Worm (Caenorhabditis elegans): Measurements from ENCODE around the gene C08G5.7.
A peak's percentile ranks its signal among the peaks of the same experiment; 100 is the strongest.

C08G5.7 gene

DNA sequence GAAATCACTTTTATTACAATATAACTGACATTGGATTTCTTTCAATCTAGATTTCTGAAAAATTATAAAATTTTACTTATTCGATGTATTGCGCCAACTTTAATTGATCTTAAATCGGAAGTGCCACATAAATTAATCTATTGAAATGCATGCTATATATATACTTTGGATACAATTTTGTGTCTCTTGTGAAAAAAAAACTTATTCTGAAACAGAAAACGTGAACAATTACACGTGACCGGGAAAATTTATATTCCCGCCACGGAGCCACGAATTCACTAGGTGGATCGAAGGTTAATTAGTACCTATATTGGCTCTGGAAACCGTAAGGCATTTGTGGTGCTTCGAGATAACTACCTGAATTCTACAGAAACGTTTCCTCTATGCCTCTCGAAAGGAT lies 34.6 kb upstream of the C08G5.7 start, which contains the start of gene F46F5.14:
Gene F46F5.14 (plus strand): TSS at position 301 of the 400 bp plus-strand sequence.
- TF ChIP-seq Y5F2A.4 (GFP tag; optimal IDR thresholded peaks at IDR 0.05) (no peak), nhr-48 (tag; optimal IDR thresholded peaks at IDR 0.05) (no peak), php-3 (GFP tag; IDR thresholded peaks at IDR 0.05) (no peak), daf-19 (GFP tag; conservative IDR thresholded peaks at IDR 0.05) (no peak)

DNA sequence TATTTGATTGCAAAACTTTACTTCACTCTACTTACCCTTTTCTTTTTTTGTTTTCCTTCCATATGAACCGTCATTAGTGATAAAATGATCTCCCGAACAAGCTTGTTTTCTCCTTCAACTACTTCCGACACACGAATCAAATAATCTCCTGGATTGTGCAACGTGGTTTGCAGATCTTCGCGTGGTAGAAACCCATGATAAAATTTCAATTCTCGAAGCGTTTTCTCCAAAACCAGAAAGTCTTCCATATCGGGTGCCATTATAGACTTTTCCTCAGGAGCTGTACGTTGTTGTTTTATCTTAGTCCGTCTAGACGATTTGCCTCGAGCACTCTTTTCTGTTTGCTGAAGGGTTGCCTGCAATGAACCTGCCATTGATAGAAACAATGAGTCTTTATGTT lies 32.3 kb upstream of the C08G5.7 start:
- TF ChIP-seq F44E2.7 (GFP tag; IDR thresholded peaks at IDR 0.05): no peak
- TF ChIP-seq aha-1 (tag): peak; percentile 91

DNA sequence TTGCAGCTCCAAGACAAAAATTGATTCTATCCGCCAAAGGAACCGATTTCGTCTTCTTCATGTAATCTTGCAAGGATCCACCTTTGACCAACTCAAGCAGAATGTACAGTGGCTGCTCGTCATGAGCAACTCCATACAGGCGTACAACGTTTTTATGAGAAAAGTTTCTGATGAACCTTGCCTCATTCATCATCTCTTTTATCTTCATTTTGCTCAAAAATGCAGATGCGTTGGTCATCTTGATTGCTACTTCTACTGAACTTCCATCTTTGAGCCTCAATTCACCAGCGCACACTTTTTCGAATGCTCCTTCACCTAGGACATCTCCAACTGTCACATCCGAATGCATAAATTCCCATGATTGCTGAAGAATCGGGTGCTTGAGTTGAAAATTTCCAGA lies 31.8 kb upstream of the C08G5.7 start:
- TF ChIP-seq unc-62 (GFP tag; optimal IDR thresholded peaks at IDR 0.05 in 1 of 2) (peak in 1 of 2 experiments; percentile 93), unc-62 (tag; optimal IDR thresholded peaks at IDR 0.05) (no peak), zag-1 (tag; optimal IDR thresholded peaks at IDR 0.05) (no peak)

DNA sequence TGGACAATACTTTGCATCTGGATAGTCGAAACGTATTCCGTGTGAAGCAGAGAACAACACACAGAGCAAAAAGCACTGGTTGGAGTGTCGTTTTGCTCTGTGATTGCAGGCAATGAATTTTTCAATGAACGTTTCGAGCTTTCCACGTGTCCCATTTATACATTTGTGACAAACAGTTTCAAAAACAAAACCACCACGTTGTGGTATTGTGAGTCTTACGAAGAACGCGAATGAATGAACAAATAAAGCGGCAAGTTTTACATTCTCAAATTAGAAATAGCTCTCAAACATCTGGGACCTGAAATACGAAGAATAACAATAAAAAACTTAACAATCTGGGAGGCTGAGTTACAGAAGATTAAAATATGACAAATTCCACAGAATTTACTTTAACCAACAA lies 26.7 kb upstream of the C08G5.7 start, which contains the start of gene F46F5.1:
Gene F46F5.1 (minus strand): TSS at position 101 of the 400 bp plus-strand sequence.
- TF ChIP-seq mdt-29 (GFP tag; IDR thresholded peaks at IDR 0.05) (no peak), hlh-11 (tag; optimal IDR thresholded peaks at IDR 0.05) (no peak), daf-16 (GFP tag; optimal IDR thresholded peaks at IDR 0.05) (no peak), daf-16 (tag; optimal IDR thresholded peaks at IDR 0.05) (no peak), fkh-10 (GFP tag; optimal IDR thresholded peaks at IDR 0.05) (no peak), lir-3 (tag; optimal IDR thresholded peaks at IDR 0.05) (no peak), nhr-111 (GFP tag; optimal IDR thresholded peaks at IDR 0.05) (no peak), arid-1 (GFP tag; conservative IDR thresholded peaks at IDR 0.05) (no peak), D1046.2 (GFP tag; IDR thresholded peaks at IDR 0.05) (no peak), mxl-2 (GFP tag; conservative IDR thresholded peaks at IDR 0.05) (no peak), ZK337.2 (GFP tag; IDR thresholded peaks at IDR 0.05) (no peak), pha-4 (GFP tag; IDR thresholded peaks at IDR 0.05) (no peak), pha-4 (tag; optimal IDR thresholded peaks at IDR 0.05) (no peak), R02D3.7 (tag; optimal IDR thresholded peaks at IDR 0.05) (no peak), spr-3 (GFP tag; optimal IDR thresholded peaks at IDR 0.05) (no peak), zip-11 (GFP tag; IDR thresholded peaks at IDR 0.05) (no peak), cey-2 (tag; optimal IDR thresholded peaks at IDR 0.05; ENCODE audit: borderline replicate concordance, insufficient read depth) (no peak), sdz-12 (GFP tag; optimal IDR thresholded peaks at IDR 0.05) (no peak), rbr-2 (tag; optimal IDR thresholded peaks at IDR 0.05) (no peak), zfp-2 (tag; optimal IDR thresholded peaks at IDR 0.05) (no peak)

DNA sequence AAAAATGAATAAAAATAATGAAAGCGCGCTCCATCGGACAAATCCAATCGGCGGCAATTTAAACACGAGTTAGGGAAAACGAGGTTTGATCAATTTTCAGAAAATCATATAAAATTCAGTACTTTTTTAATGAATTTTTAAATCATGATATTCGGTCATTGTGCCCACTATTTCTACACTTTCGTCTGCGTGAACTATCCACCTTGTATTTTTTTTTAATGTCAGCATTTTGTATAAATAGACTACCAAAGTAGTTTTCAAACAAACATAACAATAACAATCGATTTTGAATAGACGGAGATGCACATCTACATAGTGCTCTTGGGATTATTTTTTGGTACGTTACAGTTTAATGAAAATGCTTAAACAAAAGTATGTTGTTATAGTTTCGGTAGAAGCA lies 23.0 kb upstream of the C08G5.7 start, which contains the start of gene F46F5.15:
Gene F46F5.15 (plus strand): TSS at position 301 of the 400 bp plus-strand sequence.
- TF ChIP-seq unc-39 (tag; optimal IDR thresholded peaks at IDR 0.05) (no peak), hif-1 (tag; optimal IDR thresholded peaks at IDR 0.05) (no peak), lir-3 (tag; optimal IDR thresholded peaks at IDR 0.05) (no peak), T20F7.1 (GFP tag; optimal IDR thresholded peaks at IDR 0.05) (no peak), unc-130 (GFP tag; optimal IDR thresholded peaks at IDR 0.05) (no peak), F10B5.3 (tag; optimal IDR thresholded peaks at IDR 0.05) (no peak), daf-8 (GFP tag; IDR thresholded peaks at IDR 0.05) (no peak), T26A8.4 (GFP tag; IDR thresholded peaks at IDR 0.05) (no peak), lin-38 (GFP tag; IDR thresholded peaks at IDR 0.05) (no peak), fos-1 (tag; optimal IDR thresholded peaks at IDR 0.05) (no peak), nhr-6 (tag; optimal IDR thresholded peaks at IDR 0.05) (no peak), Y48G9A.11 (GFP tag; IDR thresholded peaks at IDR 0.05) (no peak), Y5F2A.4 (GFP tag; optimal IDR thresholded peaks at IDR 0.05) (no peak)
